Fruit fly (Drosophila melanogaster): ENCODE results near the gene CG31975.

DNA sequence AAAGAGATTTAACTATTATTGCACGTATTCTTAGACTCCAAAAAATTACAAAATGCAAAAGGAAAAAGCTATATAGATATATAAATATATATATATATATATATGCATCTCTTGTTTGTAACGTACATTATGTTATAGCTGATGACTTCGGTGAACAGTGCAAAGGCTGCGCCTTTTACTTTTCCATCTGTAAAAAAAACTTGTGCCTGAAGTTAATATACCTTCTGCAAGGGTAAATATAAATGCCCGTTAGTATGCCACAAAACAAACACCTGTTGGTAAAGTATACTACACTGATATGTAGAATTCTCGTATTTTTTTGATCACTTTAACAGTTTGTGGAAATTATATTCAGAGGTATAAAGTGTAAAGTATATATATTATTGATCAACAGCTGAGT is 2.7 kb downstream of the CG31975 start:
- TF ChIP-seq pan (optimal IDR thresholded peaks at IDR 0.05) = no peak
- TF ChIP-seq EcR (GFP tag; optimal IDR thresholded peaks at IDR 0.05) = no peak
- no peak for TF ChIP-seq usp (GFP tag; optimal IDR thresholded peaks at IDR 0.05)
